Worm (Caenorhabditis elegans) whole organism, early embryonic: Measurements from ENCODE around the gene ZK688.5.

ENCODE experiments used
- B0310.2 ChIP-seq: sonication (generic microtip); optimal IDR thresholded peaks from 2 replicates; lab custom pipeline; 2016; ENCODE audit warnings: mild to moderate bottlenecking, missing genetic modification characterization, missing compliant biosample characterization
- F13C5.2 ChIP-seq: sonication (generic microtip); optimal IDR thresholded peaks from 2 replicates; lab custom pipeline; 2017; ENCODE audit warnings: mild to moderate bottlenecking, missing genetic modification characterization, inconsistent platforms, missing compliant biosample characterization
- aly-1 ChIP-seq: sonication (generic microtip); optimal IDR thresholded peaks from 2 replicates; lab custom pipeline; 2016; ENCODE audit warnings: missing genetic modification characterization, missing compliant biosample characterization
- ama-1 ChIP-seq: fragments of 150-350 bp; optimal IDR thresholded peaks from 2 replicates; lab custom pipeline; 2014
- ceh-13 ChIP-seq: fragments of 200-800 bp; sonication (Bioruptor generic); optimal IDR thresholded peaks from 2 replicates; lab custom pipeline; 2018; ENCODE audit warnings: mild to moderate bottlenecking, missing genetic modification characterization, missing compliant biosample characterization
- ceh-36 ChIP-seq: sonication (generic microtip); optimal IDR thresholded peaks from 2 replicates; lab custom pipeline; 2016; ENCODE audit warnings: missing genetic modification characterization, inconsistent platforms, missing compliant biosample characterization
- ets-7 ChIP-seq: sonication (generic microtip); optimal IDR thresholded peaks from 2 replicates; lab custom pipeline; 2016; ENCODE audit warnings: missing genotype, missing genetic modification characterization, missing compliant biosample characterization
- flt-1 ChIP-seq: fragments of 200-800 bp; sonication (Bioruptor generic); IDR thresholded peaks from 2 replicates; pipeline ENCODE4 v1.3.6; 2022; ENCODE audit warnings: missing genetic modification characterization, missing compliant biosample characterization
- hmbx-1 ChIP-seq: sonication (generic microtip); optimal IDR thresholded peaks from 2 replicates; lab custom pipeline; 2016; ENCODE audit warnings: mild to moderate bottlenecking, missing genetic modification characterization, missing compliant biosample characterization
- hmg-4 ChIP-seq: fragments of 200-800 bp; sonication (Bioruptor generic); optimal IDR thresholded peaks from 2 replicates; lab custom pipeline; 2018; ENCODE audit warnings: mild to moderate bottlenecking, missing genetic modification characterization, missing compliant biosample characterization
- hnd-1 ChIP-seq: sonication (generic microtip); optimal IDR thresholded peaks from 2 replicates; lab custom pipeline; 2016; ENCODE audit warnings: missing genetic modification characterization, missing compliant biosample characterization
- pes-1 ChIP-seq: fragments of 200-800 bp; sonication (Bioruptor generic); IDR thresholded peaks from 2 replicates; pipeline ENCODE4 v1.3.6; 2022; ENCODE audit warnings: missing genetic modification reagents, missing genetic modification characterization, missing compliant biosample characterization
- scrt-1 ChIP-seq: fragments of 200-800 bp; sonication (Bioruptor generic); IDR thresholded peaks from 2 replicates; pipeline ENCODE4 v1.3.6; 2022; ENCODE audit warnings: missing genetic modification characterization, missing compliant biosample characterization
- sea-1 ChIP-seq: fragments of 200-800 bp; sonication (Bioruptor generic); conservative IDR thresholded peaks from 2 replicates; pipeline ENCODE4 v1.3.6; 2022; ENCODE audit warnings: missing genetic modification characterization, missing compliant biosample characterization
- tbx-11 ChIP-seq: fragments of 200-800 bp; sonication (Bioruptor generic); IDR thresholded peaks from 2 replicates; pipeline ENCODE4 v1.3.6; 2022; ENCODE audit warnings: missing genetic modification characterization, missing compliant biosample characterization
- tbx-37 ChIP-seq: fragments of 200-800 bp; sonication (Bioruptor generic); conservative IDR thresholded peaks from 2 replicates; pipeline ENCODE4 v1.3.6; 2022; ENCODE audit warnings: missing genetic modification reagents, missing genetic modification characterization, missing compliant biosample characterization
- tra-4 ChIP-seq: sonication (generic microtip); optimal IDR thresholded peaks from 2 replicates; lab custom pipeline; 2017; ENCODE audit warnings: missing genetic modification characterization, missing compliant biosample characterization

ZK688.5 gene

ce11 chrIII:7903427-7903826 is 12.0 kb upstream of the ZK688.5 start:
- no peak for TF ChIP-seq hmbx-1 (tag; lab: Kevin White, UChicago)
- no peak for TF ChIP-seq hmg-4 (GFP tag; lab: Kevin White, UChicago)
- TF ChIP-seq ets-7 (tag; lab: Kevin White, UChicago), result no peak
- TF ChIP-seq sea-1, result no peak
- TF ChIP-seq aly-1 (tag; lab: Kevin White, UChicago), result no peak
- no peak for TF ChIP-seq tbx-37 (GFP tag; lab: Robert Waterston, UW)
- TF ChIP-seq tra-4 (tag; lab: Kevin White, UChicago), result no peak
- no peak for TF ChIP-seq scrt-1 (GFP tag; lab: Robert Waterston, UW)
- no peak for TF ChIP-seq ceh-13
- TF ChIP-seq ceh-36 (tag; lab: Kevin White, UChicago), result no peak
- TF ChIP-seq flt-1, result no peak
- no peak for TF ChIP-seq F13C5.2 (tag; lab: Kevin White, UChicago)
- no peak for TF ChIP-seq hnd-1 (tag; lab: Kevin White, UChicago)

- TF ChIP-seq hmg-4 (GFP tag; lab: Kevin White, UChicago) (no peak), tra-4 (tag; lab: Kevin White, UChicago) (no peak)
Measured at ce11 chrIII:7900733-7901132, 9.3 kb upstream of the ZK688.5 start, which contains the start of gene best-24. Gene best-24 (plus strand): TSS chrIII:7901033.

- TF ChIP-seq ceh-36 (tag; lab: Kevin White, UChicago) (no peak), sea-1 (no peak), flt-1 (no peak), aly-1 (tag; lab: Kevin White, UChicago) (no peak), tra-4 (tag; lab: Kevin White, UChicago) (no peak), ceh-13 (no peak), ets-7 (tag; lab: Kevin White, UChicago) (no peak), pes-1 (GFP tag; lab: Robert Waterston, UW) (no peak), B0310.2 (no peak), tbx-37 (GFP tag; lab: Robert Waterston, UW) (no peak), hmg-4 (GFP tag; lab: Kevin White, UChicago) (no peak)
Measured at ce11 chrIII:7897733-7898132, 6.3 kb upstream of the ZK688.5 start.

ce11 chrIII:7896925-7897324 is 5.5 kb upstream of the ZK688.5 start, which contains the start of gene ZK688.10:
Gene ZK688.10 (minus strand): TSS chrIII:7897025.
- no peak for TF ChIP-seq aly-1 (tag; lab: Kevin White, UChicago)

- TF ChIP-seq hmbx-1 (tag; lab: Kevin White, UChicago) (no peak), tra-4 (tag; lab: Kevin White, UChicago) (no peak), ama-1 (lab: Kevin White, UChicago) (no peak), pes-1 (GFP tag; lab: Robert Waterston, UW) (no peak), ets-7 (tag; lab: Kevin White, UChicago) (no peak), hmg-4 (GFP tag; lab: Kevin White, UChicago) (no peak), ceh-13 (no peak), tbx-37 (GFP tag; lab: Robert Waterston, UW) (no peak), tbx-11 (GFP tag; lab: Robert Waterston, UW) (no peak), sea-1 (no peak), F13C5.2 (tag; lab: Kevin White, UChicago) (no peak), ceh-36 (tag; lab: Kevin White, UChicago) (no peak), aly-1 (tag; lab: Kevin White, UChicago) (no peak), B0310.2 (no peak), scrt-1 (GFP tag; lab: Robert Waterston, UW) (no peak), hnd-1 (tag; lab: Kevin White, UChicago) (no peak), flt-1 (no peak)
Measured at ce11 chrIII:7894724-7895123, 3.3 kb upstream of the ZK688.5 start, which contains the start of gene ZK688.4. Gene ZK688.4 (plus strand): TSS chrIII:7895024.

- TF ChIP-seq hmg-4 (GFP tag; lab: Kevin White, UChicago) (no peak), hmbx-1 (tag; lab: Kevin White, UChicago) (no peak)
Measured at ce11 chrIII:7893224-7893623, 1.8 kb upstream of the ZK688.5 start.

ce11 chrIII:7892333-7892732 is 910 bp upstream of the ZK688.5 start:
- no peak for TF ChIP-seq tbx-37 (GFP tag; lab: Robert Waterston, UW)

- no peak for TF ChIP-seq hnd-1 (tag; lab: Kevin White, UChicago)
- TF ChIP-seq tbx-11 (GFP tag; lab: Robert Waterston, UW), result no peak
- no peak for TF ChIP-seq hmg-4 (GFP tag; lab: Kevin White, UChicago)
Measured at ce11 chrIII:7889036-7889435, 2.4 kb downstream of the ZK688.5 start.

- TF ChIP-seq scrt-1 (GFP tag; lab: Robert Waterston, UW) (no peak), ceh-36 (tag; lab: Kevin White, UChicago) (no peak), aly-1 (tag; lab: Kevin White, UChicago) (no peak), pes-1 (GFP tag; lab: Robert Waterston, UW) (no peak), tbx-37 (GFP tag; lab: Robert Waterston, UW) (no peak), sea-1 (no peak), hnd-1 (tag; lab: Kevin White, UChicago) (no peak), ceh-13 (no peak), ets-7 (tag; lab: Kevin White, UChicago) (no peak), F13C5.2 (tag; lab: Kevin White, UChicago) (no peak), tbx-11 (GFP tag; lab: Robert Waterston, UW) (no peak), B0310.2 (no peak), tra-4 (tag; lab: Kevin White, UChicago) (no peak), hmg-4 (GFP tag; lab: Kevin White, UChicago) (no peak), ama-1 (lab: Kevin White, UChicago) (no peak), flt-1 (no peak), hmbx-1 (tag; lab: Kevin White, UChicago) (no peak)
Measured at ce11 chrIII:7884863-7885262, 6.6 kb downstream of the ZK688.5 start, which contains the start of gene ZK688.11. Gene ZK688.11 (minus strand): TSS chrIII:7884963.
